Worm (Caenorhabditis elegans) whole organism, midembryonic: ENCODE data around the gene C16B8.2.

Experiments
- T22C8.4 ChIP-seq: fragments of 200-800 bp; sonication (Bioruptor generic); IDR thresholded peaks from 2 replicates; pipeline ENCODE4 v1.3.6; 2022; ENCODE audit warnings: missing genetic modification characterization, missing compliant biosample characterization
- flt-1 ChIP-seq: fragments of 200-800 bp; sonication (Bioruptor generic); IDR thresholded peaks from 2 replicates; pipeline ENCODE4 v1.3.6; 2022; ENCODE audit warnings: missing genetic modification characterization, missing compliant biosample characterization
- klf-2 ChIP-seq: fragments of 200-800 bp; sonication (Bioruptor generic); conservative IDR thresholded peaks from 2 replicates; pipeline ENCODE4 v1.3.6; 2022; ENCODE audit warnings: missing genetic modification reagents, missing genetic modification characterization, missing compliant biosample characterization
- med-1 ChIP-seq: sonication (generic microtip); optimal IDR thresholded peaks from 2 replicates; lab custom pipeline; 2017; ENCODE audit warnings: missing genetic modification characterization, mild to moderate bottlenecking, missing compliant biosample characterization, antibody characterized with exemption, missing genetic modification reagents; ENCODE audit not compliant: insufficient read depth
- ref-1 ChIP-seq: fragments of 200-800 bp; sonication (Bioruptor generic); conservative IDR thresholded peaks from 2 replicates; pipeline ENCODE4 v1.3.6; 2022; ENCODE audit warnings: missing genetic modification reagents, missing genetic modification characterization, missing compliant biosample characterization
- tab-1 ChIP-seq: fragments of 200-800 bp; sonication (Bioruptor generic); IDR thresholded peaks from 2 replicates; pipeline ENCODE4 v1.3.6; 2022; ENCODE audit warnings: missing genetic modification characterization, missing compliant biosample characterization
- ztf-23 ChIP-seq: fragments of 200-800 bp; sonication (Bioruptor generic); IDR thresholded peaks from 2 replicates; pipeline ENCODE4 v1.3.6; 2022; ENCODE audit warnings: missing genetic modification reagents, missing genetic modification characterization, missing compliant biosample characterization
- ztf-29 ChIP-seq: fragments of 200-800 bp; sonication (Bioruptor generic); IDR thresholded peaks from 2 replicates; pipeline ENCODE4 v1.3.6; 2022; ENCODE audit warnings: missing genetic modification reagents, missing genetic modification characterization, missing compliant biosample characterization

ce11 chrX:3938950-3939349, 27.3 kb downstream of the C16B8.2 start, which contains the start of gene T19D2.3:
- no peak for TF ChIP-seq T22C8.4 (GFP tag; lab: Robert Waterston, UW)
- no peak for TF ChIP-seq ref-1 (GFP tag; lab: Robert Waterston, UW)
- TF ChIP-seq ztf-29 (GFP tag; lab: Robert Waterston, UW), result no peak
- no peak for TF ChIP-seq tab-1
- TF ChIP-seq klf-2 (GFP tag; lab: Robert Waterston, UW), result no peak
- no peak for TF ChIP-seq ztf-23
- TF ChIP-seq flt-1 (GFP tag; lab: Robert Waterston, UW), result no peak
- TF ChIP-seq med-1 (GFP tag; lab: Kevin White, UChicago), result no peak
